Fruit fly (Drosophila melanogaster): ENCODE data around the gene RnpS1.

Gene RnpS1

dm6 chr3R:9510070-9510518 lies 41.7 kb upstream of the RnpS1 start, which contains the start of gene rump (continued):
- TF ChIP-seq CG16815 (GFP tag; optimal IDR thresholded peaks at IDR 0.05): no peak
- peak; percentile 43 for TF ChIP-seq zen (tag; optimal IDR thresholded peaks at IDR 0.05)
- peak; percentile 7 for TF ChIP-seq CG12391 (tag; optimal IDR thresholded peaks at IDR 0.05)
- TF ChIP-seq CG7271 (tag; optimal IDR thresholded peaks at IDR 0.05): peak; percentile 33
- TF ChIP-seq CG17829 (tag; optimal IDR thresholded peaks at IDR 0.05): peak; percentile 54
- no peak for TF ChIP-seq CG11723 (GFP tag; optimal IDR thresholded peaks at IDR 0.05)
- no peak for TF ChIP-seq CG8478 (optimal IDR thresholded peaks at IDR 0.05)
- TF ChIP-seq CoRest (tag; optimal IDR thresholded peaks at IDR 0.05): peak; percentile 16
- peak; percentile 23 for TF ChIP-seq Myb (GFP tag; optimal IDR thresholded peaks at IDR 0.05)
- TF ChIP-seq org-1 (GFP tag; optimal IDR thresholded peaks at IDR 0.05): no peak
- TF ChIP-seq CG7745 (tag; optimal IDR thresholded peaks at IDR 0.05): peak; percentile 1
- TF ChIP-seq row (GFP tag; IDR thresholded peaks at IDR 0.05): no peak
- TF ChIP-seq bcd (GFP tag; optimal IDR thresholded peaks at IDR 0.05): no peak
- TF ChIP-seq MESR4 (GFP tag; optimal IDR thresholded peaks at IDR 0.05): peak; percentile 94
- peak; percentile 58 for TF ChIP-seq CG15514 (GFP tag; optimal IDR thresholded peaks at IDR 0.05)
- TF ChIP-seq Sry-β (GFP tag; optimal IDR thresholded peaks at IDR 0.05): peak; percentile 54
- TF ChIP-seq her (GFP tag; optimal IDR thresholded peaks at IDR 0.05): peak; percentile 8
- peak; percentile 48 for TF ChIP-seq CG2712 (tag; optimal IDR thresholded peaks at IDR 0.05)
- peak; percentile 5 for TF ChIP-seq nerfin-1 (tag; optimal IDR thresholded peaks at IDR 0.05)
- peak; percentile 68 for TF ChIP-seq stwl (tag; optimal IDR thresholded peaks at IDR 0.05)
- TF ChIP-seq CG30020 (tag; optimal IDR thresholded peaks at IDR 0.05): peak; percentile 40
- TF ChIP-seq CG3407 (GFP tag; optimal IDR thresholded peaks at IDR 0.05): no peak
- peak; percentile 78 for TF ChIP-seq Ets97D (GFP tag; optimal IDR thresholded peaks at IDR 0.05)
- peak; percentile 77 for TF ChIP-seq trem (tag; optimal IDR thresholded peaks at IDR 0.05)
- peak; percentile 16 for TF ChIP-seq pho (GFP tag; optimal IDR thresholded peaks at IDR 0.05)
- no peak for TF ChIP-seq croc (GFP tag; conservative IDR thresholded peaks at IDR 0.05)
- no peak for TF ChIP-seq peb (GFP tag; IDR thresholded peaks at IDR 0.05)
- TF ChIP-seq CG8290 (GFP tag; optimal IDR thresholded peaks at IDR 0.05): no peak
- peak in 1 of 2 experiments; percentile 59 for TF ChIP-seq CG8290 (tag; optimal IDR thresholded peaks at IDR 0.05)
- TF ChIP-seq gce (GFP tag; IDR thresholded peaks at IDR 0.05): no peak
- TF ChIP-seq sc (optimal IDR thresholded peaks at IDR 0.05): no peak
- no peak for TF ChIP-seq sc (GFP tag; optimal IDR thresholded peaks at IDR 0.05)
- peak; percentile 99 for TF ChIP-seq Dp (GFP tag; optimal IDR thresholded peaks at IDR 0.05)
- peak; percentile 98 for TF ChIP-seq Sry-δ (GFP tag; optimal IDR thresholded peaks at IDR 0.05)
- no peak for TF ChIP-seq Dip2 (GFP tag; IDR thresholded peaks at IDR 0.05)
- peak; percentile 40 for TF ChIP-seq Nf-YC (tag; optimal IDR thresholded peaks at IDR 0.05)
- TF ChIP-seq vfl (GFP tag; optimal IDR thresholded peaks at IDR 0.05): peak; percentile 34
- no peak for TF ChIP-seq CG10565 (GFP tag; optimal IDR thresholded peaks at IDR 0.05)
- no peak for TF ChIP-seq CG10959 (GFP tag; IDR thresholded peaks at IDR 0.05)
- TF ChIP-seq exex (tag; optimal IDR thresholded peaks at IDR 0.05): no peak
- no peak for TF ChIP-seq en (GFP tag; optimal IDR thresholded peaks at IDR 0.05)
- peak; percentile 49 for TF ChIP-seq CHES-1-like (GFP tag; optimal IDR thresholded peaks at IDR 0.05)
- peak; percentile 71 for TF ChIP-seq CG17186 (GFP tag; optimal IDR thresholded peaks at IDR 0.05)
- TF ChIP-seq CG9797 (GFP tag; optimal IDR thresholded peaks at IDR 0.05): peak; percentile 63
- TF ChIP-seq nom (GFP tag; optimal IDR thresholded peaks at IDR 0.05): peak; percentile 19
- TF ChIP-seq Pdp1 (GFP tag; optimal IDR thresholded peaks at IDR 0.05): peak in 1 of 2 experiments; percentile 29
- no peak for TF ChIP-seq z (GFP tag; IDR thresholded peaks at IDR 0.05)
- TF ChIP-seq YL-1 (GFP tag; optimal IDR thresholded peaks at IDR 0.05): peak; percentile 92
- peak; percentile 95 for TF ChIP-seq CG2116 (GFP tag; optimal IDR thresholded peaks at IDR 0.05)
- TF ChIP-seq Opbp (GFP tag; IDR thresholded peaks at IDR 0.05; ENCODE audit: partially characterized antibody): no peak
- TF ChIP-seq CG3281 (GFP tag; optimal IDR thresholded peaks at IDR 0.05): no peak
